Worm (Caenorhabditis elegans) whole organism, L4 larva: ENCODE measurements around the gene pfs-2.
A peak's percentile ranks its signal among the peaks of the same experiment; 100 is the strongest.

ENCODE experiments used
- F10B5.3 ChIP-seq: sonication (generic microtip); optimal IDR thresholded peaks from 2 replicates; lab custom pipeline; 2016; ENCODE audit warnings: mild to moderate bottlenecking, missing genetic modification characterization, missing compliant biosample characterization
- F26F4.8 ChIP-seq: fragments of 200-800 bp; sonication (Bioruptor generic); conservative IDR thresholded peaks from 2 replicates; pipeline ENCODE4 v1.3.6; 2022; ENCODE audit warnings: missing genetic modification characterization, missing compliant biosample characterization
- F49E8.2 ChIP-seq: sonication (generic microtip); optimal IDR thresholded peaks from 2 replicates; lab custom pipeline; 2016; ENCODE audit warnings: missing compliant biosample characterization, mild to moderate bottlenecking, missing genetic modification characterization, borderline replicate concordance
- T26A8.4 ChIP-seq: fragments of 200-800 bp; sonication (Bioruptor generic); IDR thresholded peaks from 2 replicates; pipeline ENCODE4 v1.3.6; 2022; ENCODE audit warnings: missing genetic modification characterization, missing compliant biosample characterization
- ZK337.2 ChIP-seq: fragments of 200-800 bp; sonication (Bioruptor generic); IDR thresholded peaks from 2 replicates; pipeline ENCODE4 v1.3.6; 2022; ENCODE audit warnings: missing genetic modification reagents, missing genetic modification characterization, missing compliant biosample characterization
- aha-1 ChIP-seq: fragments of 150-350 bp; peaks from one replicate; lab custom pipeline; 2014; ENCODE audit warnings: missing biosample characterization, missing genetic modification characterization
- attf-4 ChIP-seq: sonication (generic microtip); optimal IDR thresholded peaks from 3 replicates; lab custom pipeline; 2017; ENCODE audit warnings: missing biosample characterization, missing genetic modification characterization
- ceh-20 ChIP-seq: fragments of 200-800 bp; sonication (Bioruptor generic); IDR thresholded peaks from 2 replicates; pipeline ENCODE4 v1.3.6; 2022; ENCODE audit warnings: missing genetic modification reagents, missing genetic modification characterization, missing compliant biosample characterization
- ceh-28 ChIP-seq: fragments of 150-350 bp; optimal IDR thresholded peaks from 2 replicates; lab custom pipeline; 2014; ENCODE audit warnings: missing biosample characterization, missing genetic modification reagents, missing genetic modification characterization
- cey-2 ChIP-seq: sonication (generic microtip); optimal IDR thresholded peaks from 3 replicates; lab custom pipeline; 2017; ENCODE audit warnings: missing genetic modification characterization, mild to moderate bottlenecking, missing compliant biosample characterization, antibody characterized with exemption, borderline replicate concordance; ENCODE audit not compliant: insufficient read depth
- daf-16 ChIP-seq, 3 experiments: sonication (generic microtip); optimal IDR thresholded peaks; 2 replicates each; lab custom pipeline; 2016 to 2017; ENCODE audit warnings: missing genetic modification characterization in 3 of 3, missing genetic modification reagents in 3 of 3, mild to moderate bottlenecking in 2 of 3, missing compliant biosample characterization in 2 of 3, missing biosample characterization in 1 of 3, moderate library complexity in 1 of 3
- daf-19 ChIP-seq: fragments of 200-800 bp; sonication (Bioruptor generic); conservative IDR thresholded peaks from 2 replicates; pipeline ENCODE4 v1.3.6; 2022; ENCODE audit warnings: missing genetic modification characterization, missing compliant biosample characterization
- dmd-6 ChIP-seq: fragments of 200-800 bp; sonication (Bioruptor generic); IDR thresholded peaks from 2 replicates; pipeline ENCODE4 v1.3.6; 2022; ENCODE audit warnings: missing genetic modification reagents, missing genetic modification characterization, missing compliant biosample characterization
- dmd-9 ChIP-seq: fragments of 200-800 bp; sonication (Bioruptor generic); IDR thresholded peaks from 2 replicates; pipeline ENCODE4 v1.3.6; 2022; ENCODE audit warnings: missing genetic modification reagents, missing genetic modification characterization, missing compliant biosample characterization
- duxl-1 ChIP-seq: sonication (generic microtip); optimal IDR thresholded peaks from 2 replicates; lab custom pipeline; 2016; ENCODE audit warnings: mild to moderate bottlenecking, missing genetic modification characterization, moderate library complexity, missing compliant biosample characterization; ENCODE audit not compliant: poor library complexity
- fkh-10 ChIP-seq: fragments of 150-350 bp; optimal IDR thresholded peaks from 2 replicates; lab custom pipeline; 2014; ENCODE audit warnings: missing biosample characterization, missing genetic modification reagents, missing genetic modification characterization
- hlh-11 ChIP-seq: fragments of 200-800 bp; sonication (Bioruptor generic); optimal IDR thresholded peaks from 2 replicates; lab custom pipeline; 2018; ENCODE audit warnings: mild to moderate bottlenecking, missing genetic modification characterization, missing compliant biosample characterization
- hlh-30 ChIP-seq: sonication (generic microtip); optimal IDR thresholded peaks from 2 replicates; lab custom pipeline; 2017; ENCODE audit warnings: antibody characterized with exemption, mild to moderate bottlenecking, missing genetic modification characterization, missing compliant biosample characterization; ENCODE audit not compliant: insufficient read depth
- lim-7 ChIP-seq: fragments of 200-800 bp; sonication (Bioruptor generic); IDR thresholded peaks from 2 replicates; pipeline ENCODE4 v1.3.6; 2022; ENCODE audit warnings: missing genetic modification characterization, missing compliant biosample characterization
- lin-13 ChIP-seq: fragments of 150-350 bp; optimal IDR thresholded peaks from 2 replicates; lab custom pipeline; 2014; ENCODE audit warnings: missing biosample characterization, missing genetic modification reagents, missing genetic modification characterization
- lin-38 ChIP-seq: fragments of 200-800 bp; sonication (Bioruptor generic); IDR thresholded peaks from 2 replicates; pipeline ENCODE4 v1.3.6; 2022; ENCODE audit warnings: missing genetic modification reagents, missing genetic modification characterization, missing compliant biosample characterization
- lir-3 ChIP-seq: sonication (generic microtip); optimal IDR thresholded peaks from 2 replicates; lab custom pipeline; 2016; ENCODE audit warnings: mild to moderate bottlenecking, missing genetic modification characterization, missing compliant biosample characterization
- lsy-2 ChIP-seq, 2 experiments: fragments of 150-350 bp in 1 of 2; sonication (generic microtip) in 1 of 2; optimal IDR thresholded peaks; 2 replicates each; lab custom pipeline; 2014 to 2017; ENCODE audit warnings: missing biosample characterization in 2 of 2, missing genetic modification characterization in 2 of 2
- mdt-29 ChIP-seq: fragments of 200-800 bp; sonication (Bioruptor generic); IDR thresholded peaks from 2 replicates; pipeline ENCODE4 v1.3.6; 2022; ENCODE audit warnings: missing genetic modification reagents, missing genetic modification characterization, missing compliant biosample characterization
- mep-1 ChIP-seq: fragments of 150-350 bp; sonication (generic microtip); optimal IDR thresholded peaks from 3 replicates; lab custom pipeline; 2014; ENCODE audit warnings: missing biosample characterization, missing genetic modification characterization
- mes-2 ChIP-seq: sonication (generic microtip); optimal IDR thresholded peaks from 2 replicates; lab custom pipeline; 2016; ENCODE audit warnings: missing genotype, mild to moderate bottlenecking, missing genetic modification characterization, missing compliant biosample characterization; ENCODE audit not compliant: poor library complexity, severe bottlenecking
- nhr-102 ChIP-seq: sonication (generic microtip); optimal IDR thresholded peaks from 2 replicates; lab custom pipeline; 2016; ENCODE audit warnings: mild to moderate bottlenecking, missing genetic modification characterization, moderate library complexity, missing compliant biosample characterization
- nhr-11 ChIP-seq: fragments of 150-350 bp; optimal IDR thresholded peaks from 2 replicates; lab custom pipeline; 2014; ENCODE audit warnings: missing biosample characterization, missing genetic modification characterization
- nhr-41 ChIP-seq: fragments of 200-800 bp; sonication (Bioruptor generic); IDR thresholded peaks from 2 replicates; pipeline ENCODE4 v1.3.6; 2022; ENCODE audit warnings: missing genetic modification reagents, missing genetic modification characterization, missing compliant biosample characterization
- nhr-77 ChIP-seq: fragments of 150-350 bp; optimal IDR thresholded peaks from 2 replicates; lab custom pipeline; 2014; ENCODE audit warnings: missing biosample characterization, missing genetic modification characterization
- pqm-1 ChIP-seq: sonication (generic microtip); optimal IDR thresholded peaks from 2 replicates; lab custom pipeline; 2017; ENCODE audit warnings: missing biosample characterization, missing genetic modification characterization
- rbr-2 ChIP-seq: sonication (generic microtip); optimal IDR thresholded peaks from 2 replicates; lab custom pipeline; 2016; ENCODE audit warnings: missing genotype, missing genetic modification characterization, missing compliant biosample characterization
- skn-1 ChIP-seq: fragments of 150-350 bp; optimal IDR thresholded peaks from 2 replicates; lab custom pipeline; 2014; ENCODE audit warnings: missing biosample characterization, missing genetic modification characterization
- snpc-1.2 ChIP-seq: fragments of 200-800 bp; sonication (Bioruptor generic); IDR thresholded peaks from 2 replicates; pipeline ENCODE4 v1.3.6; 2022; ENCODE audit warnings: missing genetic modification reagents, missing genetic modification characterization, missing compliant biosample characterization
- snpc-4 ChIP-seq: fragments of 150-350 bp; optimal IDR thresholded peaks from 2 replicates; lab custom pipeline; 2014; ENCODE audit warnings: missing biosample characterization, missing genetic modification characterization
- spr-1 ChIP-seq: sonication (generic microtip); optimal IDR thresholded peaks from 2 replicates; lab custom pipeline; 2016; ENCODE audit warnings: mild to moderate bottlenecking, missing genetic modification characterization, missing compliant biosample characterization
- tag-97 ChIP-seq: fragments of 200-800 bp; sonication (Bioruptor generic); IDR thresholded peaks from 2 replicates; pipeline ENCODE4 v1.3.6; 2022; ENCODE audit warnings: missing genetic modification characterization, missing compliant biosample characterization
- unc-130 ChIP-seq: sonication (generic microtip); optimal IDR thresholded peaks from 2 replicates; lab custom pipeline; 2016; ENCODE audit warnings: missing genetic modification reagents, missing genetic modification characterization, missing compliant biosample characterization
- unc-62 ChIP-seq, 3 experiments: fragments of 150-350 bp in 1 of 3; sonication (generic microtip); optimal IDR thresholded peaks in 2 of 3; peaks in 1 of 3; 1 replicate in 1 of 3; 2 replicates in 2 of 3; lab custom pipeline; 2014 to 2017; ENCODE audit warnings: missing biosample characterization in 3 of 3, missing genetic modification characterization in 3 of 3, missing genetic modification reagents in 3 of 3, missing genotype in 1 of 3
- vab-7 ChIP-seq: fragments of 200-800 bp; sonication (Bioruptor generic); IDR thresholded peaks from 2 replicates; pipeline ENCODE4 v1.3.6; 2022; ENCODE audit warnings: missing genetic modification reagents, missing genetic modification characterization, missing compliant biosample characterization
- zfp-2 ChIP-seq: sonication (generic microtip); optimal IDR thresholded peaks from 2 replicates; lab custom pipeline; 2016; ENCODE audit warnings: mild to moderate bottlenecking, missing genetic modification characterization, missing compliant biosample characterization
- zip-11 ChIP-seq: fragments of 200-800 bp; sonication (Bioruptor generic); IDR thresholded peaks from 2 replicates; pipeline ENCODE4 v1.3.6; 2022; ENCODE audit warnings: missing genetic modification characterization, missing compliant biosample characterization

pfs-2 gene

ce11 chrII:14404741-14405488 is 46.7 kb downstream of the pfs-2 start (continued):
- TF ChIP-seq ZK337.2 (GFP tag; lab: Robert Waterston, UW) (no peak), mep-1 (tag; lab: Kevin White, UChicago) (peak; percentile 87), nhr-11 (tag; lab: Kevin White, UChicago) (no peak), vab-7 (GFP tag; lab: Robert Waterston, UW) (no peak), nhr-77 (tag; lab: Kevin White, UChicago) (peak; percentile 61), mdt-29 (GFP tag; lab: Robert Waterston, UW) (peak; percentile 94)

ce11 chrII:14405489-14406059 is 47.4 kb downstream of the pfs-2 start:
- TF ChIP-seq zip-11 (GFP tag; lab: Robert Waterston, UW) (no peak), T26A8.4 (GFP tag; lab: Robert Waterston, UW) (no peak), daf-16 (GFP tag; optimal IDR thresholded peaks at IDR 0.05; lab: Kevin White, UChicago) (no peak), daf-16 (tag; optimal IDR thresholded peaks at IDR 0.05; lab: Kevin White, UChicago) (peak; percentile 12), ceh-20 (GFP tag; lab: Robert Waterston, UW) (0 out of 2 replicates have a peak, but pooled peaks have one; percentile 1), hlh-11 (no peak), ceh-28 (no peak), aha-1 (tag; lab: Kevin White, UChicago) (peak; percentile 38), fkh-10 (GFP tag; lab: Kevin White, UChicago) (no peak), lin-13 (peak; percentile 6), F10B5.3 (tag; lab: Kevin White, UChicago) (peak; percentile 10)

- TF ChIP-seq snpc-1.2 (GFP tag; lab: Robert Waterston, UW) (no peak), F26F4.8 (GFP tag; lab: Robert Waterston, UW) (no peak), spr-1 (no peak), unc-130 (no peak), unc-62 (GFP tag; optimal IDR thresholded peaks at IDR 0.05 in 1 of 2; lab: Kevin White, UChicago) (peak in 1 of 2 experiments; percentile 61), unc-62 (tag; optimal IDR thresholded peaks at IDR 0.05; lab: Kevin White, UChicago) (no peak), zfp-2 (tag; lab: Kevin White, UChicago) (no peak), snpc-4 (no peak), ZK337.2 (GFP tag; lab: Robert Waterston, UW) (no peak), skn-1 (no peak), F49E8.2 (no peak), mes-2 (tag; lab: Kevin White, UChicago) (no peak), daf-19 (GFP tag; lab: Robert Waterston, UW) (0 out of 2 replicates have a peak, but pooled peaks have one; percentile 11), vab-7 (GFP tag; lab: Robert Waterston, UW) (no peak), ceh-28 (no peak), pqm-1 (tag; lab: Kevin White, UChicago) (no peak), tag-97 (GFP tag; lab: Robert Waterston, UW) (no peak), lim-7 (no peak), nhr-41 (GFP tag; lab: Robert Waterston, UW) (no peak), aha-1 (tag; lab: Kevin White, UChicago) (peak; percentile 88), lsy-2 (tag; optimal IDR thresholded peaks at IDR 0.05; lab: Kevin White, UChicago) (peak in 1 of 2 experiments; percentile 11), lin-38 (no peak; the same call in 1 of the 2 replicates), duxl-1 (tag; lab: Kevin White, UChicago) (peak; percentile 7), dmd-9 (GFP tag; lab: Robert Waterston, UW) (no peak), attf-4 (tag; lab: Kevin White, UChicago) (no peak), dmd-6 (GFP tag; lab: Robert Waterston, UW) (no peak), nhr-102 (tag; lab: Kevin White, UChicago) (no peak), cey-2 (tag; lab: Kevin White, UChicago) (no peak), T26A8.4 (GFP tag; lab: Robert Waterston, UW) (peak; percentile 66), lir-3 (tag; lab: Kevin White, UChicago) (no peak), hlh-30 (tag; lab: Kevin White, UChicago) (no peak), rbr-2 (tag; lab: Kevin White, UChicago) (no peak)
Observed at ce11 chrII:14406117-14406935, 48.2 kb downstream of the pfs-2 start.
